Fruit fly (Drosophila melanogaster) whole organism, embryonic: ENCODE results near the gene peb.

ENCODE experiments used
- Asciz ChIP-seq: fragments of 200-800 bp; sonication (Bioruptor generic); optimal IDR thresholded peaks from 2 replicates; lab custom pipeline; 2017; ENCODE audit warnings: missing biosample characterization, mild to moderate bottlenecking, missing genetic modification characterization, missing genetic modification reagents
- CG1024 ChIP-seq: fragments of 200-800 bp; sonication (Bioruptor generic); IDR thresholded peaks from 2 replicates; pipeline ENCODE4 v1.3.6; 2022; ENCODE audit warnings: missing biosample characterization, missing genetic modification characterization
- CG11398 ChIP-seq: fragments of 200-800 bp; sonication (Bioruptor generic); optimal IDR thresholded peaks from 2 replicates; lab custom pipeline; 2016; ENCODE audit warnings: missing biosample characterization, missing genetic modification characterization
- CG11696 ChIP-seq: fragments of 200-800 bp; sonication (Bioruptor generic); IDR thresholded peaks from 2 replicates; pipeline ENCODE4 v1.3.6; 2022; ENCODE audit warnings: missing biosample characterization, missing genetic modification characterization
- CG13775 ChIP-seq: fragments of 200-800 bp; sonication (Bioruptor generic); optimal IDR thresholded peaks from 3 replicates; lab custom pipeline; 2017; ENCODE audit warnings: missing biosample characterization, mild to moderate bottlenecking, missing genetic modification characterization
- CG15696 ChIP-seq: fragments of 200-800 bp; sonication (Bioruptor generic); optimal IDR thresholded peaks from 2 replicates; lab custom pipeline; 2019; ENCODE audit warnings: missing biosample characterization, mild to moderate bottlenecking, missing genetic modification characterization, moderate library complexity
- CG16813 ChIP-seq: fragments of 200-800 bp; sonication (Bioruptor generic); IDR thresholded peaks from 3 replicates; pipeline ENCODE4 v1.3.6; 2022; ENCODE audit warnings: missing biosample characterization, missing genetic modification characterization; ENCODE audit not compliant: partially characterized antibody
- CG16863 ChIP-seq: fragments of 200-800 bp; sonication (Bioruptor generic); optimal IDR thresholded peaks from 3 replicates; lab custom pipeline; 2016; ENCODE audit warnings: missing biosample characterization, missing genetic modification characterization
- CG17186 ChIP-seq: fragments of 200-800 bp; sonication (Bioruptor generic); optimal IDR thresholded peaks from 3 replicates; lab custom pipeline; 2017; ENCODE audit warnings: missing biosample characterization, missing genetic modification reagents, missing genetic modification characterization
- CG17802 ChIP-seq: fragments of 200-800 bp; sonication (Bioruptor generic); optimal IDR thresholded peaks from 2 replicates; lab custom pipeline; 2018; ENCODE audit warnings: missing biosample characterization, mild to moderate bottlenecking, missing genetic modification characterization, moderate library complexity
- CG18011 ChIP-seq: fragments of 200-800 bp; sonication (Bioruptor generic); optimal IDR thresholded peaks from 2 replicates; lab custom pipeline; 2017; ENCODE audit warnings: missing biosample characterization, missing genetic modification characterization, mild to moderate bottlenecking, moderate library complexity, missing genotype
- CG2120 ChIP-seq: fragments of 200-800 bp; sonication (Bioruptor generic); optimal IDR thresholded peaks from 3 replicates; lab custom pipeline; 2016; ENCODE audit warnings: missing biosample characterization, missing genetic modification characterization
- CG2199 ChIP-seq: fragments of 200-800 bp; sonication (Bioruptor generic); IDR thresholded peaks from 3 replicates; pipeline ENCODE4 v1.3.6; 2022; ENCODE audit warnings: missing biosample characterization, missing genetic modification characterization
- CG5180 ChIP-seq: fragments of 200-800 bp; sonication (Bioruptor generic); optimal IDR thresholded peaks from 3 replicates; lab custom pipeline; 2017; ENCODE audit warnings: missing biosample characterization, missing genetic modification characterization, mild to moderate bottlenecking, moderate library complexity, missing genetic modification reagents
- CG6175 ChIP-seq: fragments of 200-800 bp; sonication (Bioruptor generic); IDR thresholded peaks from 3 replicates; pipeline ENCODE4 v1.3.6; 2022; ENCODE audit warnings: missing biosample characterization, missing genetic modification characterization
- CG6765 ChIP-seq: fragments of 200-800 bp; sonication (Bioruptor generic); optimal IDR thresholded peaks from 3 replicates; lab custom pipeline; 2017; ENCODE audit warnings: missing biosample characterization, mild to moderate bottlenecking, missing genetic modification characterization
- CG7271 ChIP-seq: fragments of 200-800 bp; sonication (Bioruptor generic); optimal IDR thresholded peaks from 2 replicates; lab custom pipeline; 2018; ENCODE audit warnings: missing biosample characterization, mild to moderate bottlenecking, missing genetic modification characterization, moderate library complexity
- CG7786 ChIP-seq: fragments of 200-800 bp; sonication (Bioruptor generic); optimal IDR thresholded peaks from 2 replicates; lab custom pipeline; 2016; ENCODE audit warnings: missing biosample characterization, missing genetic modification characterization
- CG8478 ChIP-seq: fragments of >200 bp; optimal IDR thresholded peaks from 2 replicates; lab custom pipeline; 2018
- CTCF ChIP-seq: fragments of 200-800 bp; sonication (Bioruptor generic); optimal IDR thresholded peaks from 2 replicates; lab custom pipeline; 2017; ENCODE audit warnings: missing biosample characterization, mild to moderate bottlenecking, missing genetic modification characterization, moderate library complexity
- CrebB ChIP-seq: fragments of 200-800 bp; sonication (Bioruptor generic); optimal IDR thresholded peaks from 3 replicates; lab custom pipeline; 2018; ENCODE audit warnings: missing biosample characterization, mild to moderate bottlenecking, missing genetic modification characterization
- Dfd ChIP-seq, 2 experiments: fragments of >200 bp; optimal IDR thresholded peaks; 2 replicates each; lab custom pipeline; 2017; ENCODE audit warnings: missing biosample characterization in 2 of 2, missing genetic modification characterization in 2 of 2
- Dip2 ChIP-seq: fragments of 200-800 bp; sonication (Bioruptor generic); IDR thresholded peaks from 2 replicates; pipeline ENCODE4 v1.3.6; 2022; ENCODE audit warnings: missing biosample characterization, missing genetic modification characterization
- Drgx ChIP-seq: fragments of 200-800 bp; sonication (Bioruptor generic); IDR thresholded peaks from 2 replicates; pipeline ENCODE4 v1.3.6; 2022; ENCODE audit warnings: missing biosample characterization, missing genetic modification characterization
- ERR ChIP-seq: fragments of 200-800 bp; sonication (Bioruptor generic); optimal IDR thresholded peaks from 2 replicates; lab custom pipeline; 2016; ENCODE audit warnings: missing biosample characterization, missing genetic modification characterization
- Eip74EF ChIP-seq, 2 experiments: fragments of 200-800 bp in 1 of 2; fragments of >200 bp in 1 of 2; sonication (Bioruptor generic) in 1 of 2; optimal IDR thresholded peaks; 2 replicates each; lab custom pipeline; 2017 to 2019; ENCODE audit warnings: missing biosample characterization in 2 of 2, missing genetic modification characterization in 2 of 2, mild to moderate bottlenecking in 1 of 2, moderate library complexity in 1 of 2
- Fer1 ChIP-seq: fragments of 200-800 bp; sonication (Bioruptor generic); optimal IDR thresholded peaks from 2 replicates; lab custom pipeline; 2017; ENCODE audit warnings: missing biosample characterization, mild to moderate bottlenecking, missing genetic modification characterization
- H2.0 ChIP-seq: fragments of 200-800 bp; sonication (Bioruptor generic); IDR thresholded peaks from 2 replicates; pipeline ENCODE4 v1.3.6; 2022; ENCODE audit warnings: missing biosample characterization, missing genetic modification characterization
- Oaz ChIP-seq: fragments of 200-800 bp; sonication (Bioruptor generic); IDR thresholded peaks from 2 replicates; pipeline ENCODE4 v1.3.6; 2022; ENCODE audit warnings: missing biosample characterization, missing genetic modification characterization
- Pdp1 ChIP-seq, 2 experiments: fragments of 200-800 bp; sonication (Bioruptor generic); optimal IDR thresholded peaks; 3 replicates each; lab custom pipeline; 2016; ENCODE audit warnings: missing biosample characterization in 2 of 2, missing genetic modification characterization in 2 of 2, mild to moderate bottlenecking in 1 of 2, moderate library complexity in 1 of 2
- Sry-δ ChIP-seq: fragments of 200-800 bp; sonication (Bioruptor generic); optimal IDR thresholded peaks from 2 replicates; lab custom pipeline; 2016; ENCODE audit warnings: missing biosample characterization, missing genetic modification characterization
- Vsx1 ChIP-seq: fragments of 200-800 bp; sonication (Bioruptor generic); optimal IDR thresholded peaks from 2 replicates; lab custom pipeline; 2017; ENCODE audit warnings: missing biosample characterization, mild to moderate bottlenecking, missing genetic modification characterization, missing genetic modification reagents
- ap ChIP-seq: fragments of 200-800 bp; sonication (Bioruptor generic); IDR thresholded peaks from 2 replicates; pipeline ENCODE4 v1.3.6; 2022; ENCODE audit warnings: missing biosample characterization, missing genetic modification characterization
- bcd ChIP-seq: fragments of 200-800 bp; sonication (Bioruptor generic); optimal IDR thresholded peaks from 2 replicates; lab custom pipeline; 2017; ENCODE audit warnings: missing biosample characterization, mild to moderate bottlenecking, missing genetic modification characterization
- chinmo ChIP-seq: fragments of 200-800 bp; sonication (Bioruptor generic); IDR thresholded peaks from 4 replicates; pipeline ENCODE4 v1.3.6; 2022; ENCODE audit warnings: missing biosample characterization, missing genetic modification characterization; ENCODE audit not compliant: partially characterized antibody
- crc ChIP-seq: fragments of 200-800 bp; sonication (Bioruptor generic); optimal IDR thresholded peaks from 2 replicates; lab custom pipeline; 2016; ENCODE audit warnings: missing biosample characterization, missing genetic modification characterization
- croc ChIP-seq: fragments of 200-800 bp; sonication (Bioruptor generic); conservative IDR thresholded peaks from 3 replicates; pipeline ENCODE4 v1.3.6; 2022; ENCODE audit warnings: missing biosample characterization, missing genetic modification characterization
- cwo ChIP-seq: fragments of 200-800 bp; sonication (Bioruptor generic); optimal IDR thresholded peaks from 3 replicates; lab custom pipeline; 2017; ENCODE audit warnings: missing biosample characterization, missing genetic modification characterization, mild to moderate bottlenecking, moderate library complexity, missing genetic modification reagents
- dan ChIP-seq: fragments of 200-800 bp; sonication (Bioruptor generic); IDR thresholded peaks from 2 replicates; pipeline ENCODE4 v1.3.6; 2022; ENCODE audit warnings: missing biosample characterization, missing genetic modification characterization
- esg ChIP-seq: fragments of 200-800 bp; sonication (Bioruptor generic); conservative IDR thresholded peaks from 2 replicates; pipeline ENCODE4 v1.3.6; 2022; ENCODE audit warnings: missing biosample characterization, missing genetic modification characterization
- fd96Cb ChIP-seq: fragments of 200-800 bp; sonication (Bioruptor generic); optimal IDR thresholded peaks from 2 replicates; lab custom pipeline; 2018; ENCODE audit warnings: missing biosample characterization, mild to moderate bottlenecking, missing genetic modification characterization, moderate library complexity
- grn ChIP-seq: fragments of 200-800 bp; sonication (Bioruptor generic); optimal IDR thresholded peaks from 3 replicates; lab custom pipeline; 2017; ENCODE audit warnings: missing biosample characterization, missing genetic modification characterization
- ken ChIP-seq: fragments of 200-800 bp; sonication (Bioruptor generic); IDR thresholded peaks from 3 replicates; pipeline ENCODE4 v1.3.6; 2022; ENCODE audit warnings: missing biosample characterization, missing genetic modification characterization
- klu ChIP-seq: fragments of 200-800 bp; sonication (Bioruptor generic); IDR thresholded peaks from 2 replicates; pipeline ENCODE4 v1.3.6; 2022; ENCODE audit warnings: missing biosample characterization, missing genetic modification characterization
- mirr ChIP-seq: fragments of 200-800 bp; sonication (Bioruptor generic); optimal IDR thresholded peaks from 3 replicates; lab custom pipeline; 2018; ENCODE audit warnings: missing biosample characterization, mild to moderate bottlenecking, missing genetic modification characterization
- phol ChIP-seq: fragments of 200-800 bp; sonication (Bioruptor generic); optimal IDR thresholded peaks from 3 replicates; lab custom pipeline; 2018; ENCODE audit warnings: missing biosample characterization, mild to moderate bottlenecking, missing genetic modification characterization, moderate library complexity
- pum ChIP-seq: fragments of 200-800 bp; sonication (Bioruptor generic); optimal IDR thresholded peaks from 2 replicates; lab custom pipeline; 2016; ENCODE audit warnings: missing biosample characterization, missing genetic modification characterization
- row ChIP-seq: fragments of 200-800 bp; sonication (Bioruptor generic); IDR thresholded peaks from 3 replicates; pipeline ENCODE4 v1.3.6; 2022; ENCODE audit warnings: missing biosample characterization, missing genetic modification characterization
- stwl ChIP-seq: fragments of 200-800 bp; sonication (Bioruptor generic); optimal IDR thresholded peaks from 3 replicates; lab custom pipeline; 2018; ENCODE audit warnings: missing biosample characterization, mild to moderate bottlenecking, missing genetic modification characterization, moderate library complexity
- tgo ChIP-seq: fragments of 200-800 bp; sonication (Bioruptor generic); IDR thresholded peaks from 3 replicates; pipeline ENCODE4 v1.3.6; 2022; ENCODE audit warnings: missing biosample characterization, missing genetic modification characterization
- zen2 ChIP-seq: fragments of 200-800 bp; sonication (Bioruptor generic); IDR thresholded peaks from 3 replicates; pipeline ENCODE4 v1.3.6; 2022; ENCODE audit warnings: missing biosample characterization, missing genetic modification characterization; ENCODE audit not compliant: partially characterized antibody
- zfh2 ChIP-seq: fragments of 200-800 bp; sonication (Bioruptor generic); optimal IDR thresholded peaks from 2 replicates; lab custom pipeline; 2016; ENCODE audit warnings: missing biosample characterization, missing genetic modification characterization

peb gene

DNA sequence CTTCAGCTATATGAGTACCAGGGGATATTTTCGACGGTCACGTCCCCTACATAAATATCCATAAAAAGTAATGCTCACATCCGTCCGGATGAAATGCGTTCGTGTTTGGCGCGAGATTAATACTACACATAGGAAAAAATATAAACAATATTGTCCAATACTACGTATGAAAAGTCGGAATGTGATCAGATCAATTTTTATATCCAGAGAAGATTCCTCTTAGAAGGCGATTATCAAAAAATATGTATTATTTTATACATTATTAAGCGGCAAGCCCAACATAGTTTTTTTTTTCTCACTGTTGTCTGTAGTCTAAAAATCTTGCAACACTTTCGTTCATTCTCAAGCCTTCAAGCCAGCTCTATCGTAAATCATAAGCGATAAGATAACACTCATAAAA is 43.4 kb upstream of the peb start (continued):
- TF ChIP-seq CG17802 (tag; lab: Kevin White, UChicago): no peak
- TF ChIP-seq CG16813 (GFP tag; lab: Robert Waterston, UW): no peak
- no peak; the same call in 1 of the 2 replicates for TF ChIP-seq esg
- peak; percentile 17 for TF ChIP-seq fd96Cb (tag; lab: Kevin White, UChicago)
- no peak for TF ChIP-seq H2.0
- no peak for TF ChIP-seq CTCF (GFP tag; lab: Kevin White, UChicago)
- TF ChIP-seq CG6765 (GFP tag; lab: Kevin White, UChicago): no peak
- TF ChIP-seq Pdp1 (GFP tag; optimal IDR thresholded peaks at IDR 0.05; lab: Kevin White, UChicago): peak in 1 of 2 experiments; percentile 5
- TF ChIP-seq CG7271 (tag; lab: Kevin White, UChicago): no peak
- TF ChIP-seq phol (tag; lab: Kevin White, UChicago): peak; percentile 35
- peak; percentile 61 for TF ChIP-seq row (GFP tag; lab: Robert Waterston, UW)
- no peak for TF ChIP-seq CG2120 (GFP tag; lab: Kevin White, UChicago)
- no peak for TF ChIP-seq CG8478
- TF ChIP-seq cwo (GFP tag; lab: Kevin White, UChicago): no peak
- TF ChIP-seq tgo: 0 out of 3 replicates have a peak, but pooled peaks have one; percentile 36
- TF ChIP-seq CG11398: no peak
- TF ChIP-seq zen2 (GFP tag; lab: Robert Waterston, UW): no peak
- peak; percentile 57 for TF ChIP-seq CG15696
- TF ChIP-seq ERR (GFP tag; lab: Kevin White, UChicago): no peak
- TF ChIP-seq CG18011 (GFP tag; lab: Kevin White, UChicago): no peak
- peak; percentile 44; the same call in 1 of the 2 replicates for TF ChIP-seq CG1024 (GFP tag; lab: Robert Waterston, UW)
- peak; percentile 10 for TF ChIP-seq Asciz
- no peak for TF ChIP-seq Oaz (GFP tag; lab: Robert Waterston, UW)
- TF ChIP-seq CG5180 (GFP tag; lab: Kevin White, UChicago): no peak
- no peak for TF ChIP-seq CrebB
- no peak for TF ChIP-seq pum (GFP tag; lab: Kevin White, UChicago)
- TF ChIP-seq Drgx (GFP tag; lab: Robert Waterston, UW): no peak
- no peak for TF ChIP-seq chinmo
- TF ChIP-seq Eip74EF (GFP tag; optimal IDR thresholded peaks at IDR 0.05; lab: Kevin White, UChicago): no peak
- no peak for TF ChIP-seq CG2199 (GFP tag; lab: Robert Waterston, UW)
- TF ChIP-seq grn (GFP tag; lab: Kevin White, UChicago): no peak
- TF ChIP-seq Dip2 (GFP tag; lab: Robert Waterston, UW): no peak
- no peak for TF ChIP-seq dan (GFP tag; lab: Robert Waterston, UW)
- TF ChIP-seq CG16863 (GFP tag; lab: Kevin White, UChicago): no peak
- no peak for TF ChIP-seq stwl (tag; lab: Kevin White, UChicago)
- no peak for TF ChIP-seq crc (GFP tag; lab: Kevin White, UChicago)
- no peak for TF ChIP-seq CG17186 (GFP tag; lab: Kevin White, UChicago)
- TF ChIP-seq Vsx1 (GFP tag; lab: Kevin White, UChicago): no peak
- TF ChIP-seq Fer1 (GFP tag; lab: Kevin White, UChicago): no peak
- TF ChIP-seq klu: no peak
- no peak for TF ChIP-seq zfh2
- no peak for TF ChIP-seq CG13775 (GFP tag; lab: Kevin White, UChicago)
- no peak for TF ChIP-seq Dfd (GFP tag; optimal IDR thresholded peaks at IDR 0.05; lab: Kevin White, UChicago)
- TF ChIP-seq croc (GFP tag; lab: Robert Waterston, UW): peak; percentile 36; the same call in 1 of the 3 replicates
- no peak for TF ChIP-seq CG6175
- TF ChIP-seq Sry-δ (GFP tag; lab: Kevin White, UChicago): no peak
- TF ChIP-seq ken (GFP tag; lab: Robert Waterston, UW): no peak
- no peak for TF ChIP-seq bcd (GFP tag; lab: Kevin White, UChicago)
- TF ChIP-seq CG11696 (GFP tag; lab: Robert Waterston, UW): no peak
- no peak for TF ChIP-seq ap (GFP tag; lab: Robert Waterston, UW)
- no peak for TF ChIP-seq mirr (GFP tag; lab: Kevin White, UChicago)
- TF ChIP-seq CG7786 (GFP tag; lab: Kevin White, UChicago): no peak
